Fruit fly (Drosophila melanogaster): ENCODE data around the gene sowah.

The sowah gene

dm6 chr3L:12618824-12619370 lies 46.6 kb upstream of the sowah start (continued):
- TF ChIP-seq CG34376 (GFP tag; optimal IDR thresholded peaks at IDR 0.05) (no peak), Sin3A (optimal IDR thresholded peaks at IDR 0.05) (no peak), CG13424 (tag; optimal IDR thresholded peaks at IDR 0.05) (peak; percentile 22), D19A (tag; optimal IDR thresholded peaks at IDR 0.05) (peak; percentile 28), fd3F (GFP tag; optimal IDR thresholded peaks at IDR 0.05) (no peak), Scr (GFP tag; IDR thresholded peaks at IDR 0.05; ENCODE audit: partially characterized antibody) (no peak), CG2116 (GFP tag; optimal IDR thresholded peaks at IDR 0.05) (no peak), CG11504 (tag; optimal IDR thresholded peaks at IDR 0.05) (no peak), CG12391 (tag; optimal IDR thresholded peaks at IDR 0.05) (peak; percentile 26), jumu (GFP tag; optimal IDR thresholded peaks at IDR 0.05) (no peak), az2 (GFP tag; optimal IDR thresholded peaks at IDR 0.05) (no peak), TFAM (GFP tag; optimal IDR thresholded peaks at IDR 0.05) (no peak), cg (GFP tag; optimal IDR thresholded peaks at IDR 0.05) (no peak), CG10147 (GFP tag; optimal IDR thresholded peaks at IDR 0.05) (no peak), CG34224 (GFP tag; IDR thresholded peaks at IDR 0.05; ENCODE audit: partially characterized antibody) (no peak), hth (optimal IDR thresholded peaks at IDR 0.05) (no peak), crol (GFP tag; IDR thresholded peaks at IDR 0.05) (no peak), Xbp1 (GFP tag; optimal IDR thresholded peaks at IDR 0.05) (peak; percentile 10), Atf-2 (GFP tag; optimal IDR thresholded peaks at IDR 0.05) (no peak), CG6272 (GFP tag; IDR thresholded peaks at IDR 0.05) (no peak), ind (GFP tag; optimal IDR thresholded peaks at IDR 0.05) (no peak), CG6791 (GFP tag; IDR thresholded peaks at IDR 0.05; ENCODE audit: partially characterized antibody) (no peak), ewg (GFP tag; optimal IDR thresholded peaks at IDR 0.05) (peak; percentile 20), dmrt11E (tag; optimal IDR thresholded peaks at IDR 0.05) (peak; percentile 1), CG42726 (GFP tag; IDR thresholded peaks at IDR 0.05; ENCODE audit: partially characterized antibody) (no peak), D19B (GFP tag; optimal IDR thresholded peaks at IDR 0.05) (no peak), B-H2 (GFP tag; optimal IDR thresholded peaks at IDR 0.05) (no peak), tio (GFP tag; optimal IDR thresholded peaks at IDR 0.05) (no peak), CG11696 (GFP tag; IDR thresholded peaks at IDR 0.05) (no peak), dan (GFP tag; IDR thresholded peaks at IDR 0.05) (no peak), unc-4 (GFP tag; IDR thresholded peaks at IDR 0.05; ENCODE audit: partially characterized antibody) (no peak), HLHmδ (GFP tag; optimal IDR thresholded peaks at IDR 0.05) (no peak), pho (GFP tag; optimal IDR thresholded peaks at IDR 0.05) (no peak), Neu2 (GFP tag; optimal IDR thresholded peaks at IDR 0.05; ENCODE audit: borderline replicate concordance) (no peak), D (optimal IDR thresholded peaks at IDR 0.05) (no peak), D (GFP tag; optimal IDR thresholded peaks at IDR 0.05) (peak; percentile 32), CG31365 (tag; optimal IDR thresholded peaks at IDR 0.05) (no peak), CG6689 (GFP tag; IDR thresholded peaks at IDR 0.05) (peak; percentile 31; the same call in 1 of the 2 replicates), CG12659 (GFP tag; optimal IDR thresholded peaks at IDR 0.05) (no peak), CG4730 (GFP tag; IDR thresholded peaks at IDR 0.05) (no peak), CG8359 (GFP tag; optimal IDR thresholded peaks at IDR 0.05; ENCODE audit: borderline replicate concordance) (no peak), CG33557 (GFP tag; optimal IDR thresholded peaks at IDR 0.05) (no peak), CG6254 (GFP tag; optimal IDR thresholded peaks at IDR 0.05) (no peak), tin (GFP tag; optimal IDR thresholded peaks at IDR 0.05) (peak; percentile 19), Dbx (GFP tag; IDR thresholded peaks at IDR 0.05) (no peak), CG17568 (GFP tag; optimal IDR thresholded peaks at IDR 0.05) (no peak), CG30403 (GFP tag; optimal IDR thresholded peaks at IDR 0.05) (no peak), CG2875 (GFP tag; optimal IDR thresholded peaks at IDR 0.05) (no peak), maf-S (GFP tag; optimal IDR thresholded peaks at IDR 0.05) (no peak), sug (tag; optimal IDR thresholded peaks at IDR 0.05) (no peak), CG14050 (GFP tag; IDR thresholded peaks at IDR 0.05) (no peak)
